3 fruit fly cellular contexts compared by ENCODE assay signal in genomic region chrX:1478276-1479122, dm6.
TF ChIP-seq lines count a peak whose summit lies in the region.

Gene rush, plus strand, starts transcription at chrX:1478552.

TF ChIP-seq in whole organism, embryonic, 481 proteins besides CTCF, POLR2A, EP300 and RAD21 (continued from another document and continues in another):
- TF ChIP-seq fd64A (GFP tag; optimal IDR thresholded peaks at IDR 0.05; lab: Kevin White, UChicago) (no peak), bigmax (GFP tag; optimal IDR thresholded peaks at IDR 0.05; lab: Kevin White, UChicago) (no peak), CG1024 (GFP tag; IDR thresholded peaks at IDR 0.05; lab: Robert Waterston, UW) (no peak), z (GFP tag; IDR thresholded peaks at IDR 0.05; lab: Robert Waterston, UW) (no peak), zen2 (GFP tag; IDR thresholded peaks at IDR 0.05; lab: Robert Waterston, UW; ENCODE audit: partially characterized antibody) (no peak), CG30020 (tag; optimal IDR thresholded peaks at IDR 0.05; lab: Kevin White, UChicago) (no peak), CG14667 (GFP tag; IDR thresholded peaks at IDR 0.05; lab: Robert Waterston, UW) (no peak), CG5180 (GFP tag; optimal IDR thresholded peaks at IDR 0.05; lab: Kevin White, UChicago) (no peak), tgo (GFP tag; IDR thresholded peaks at IDR 0.05; lab: Robert Waterston, UW) (no peak), CG12104 (GFP tag; optimal IDR thresholded peaks at IDR 0.05; lab: Kevin White, UChicago) (no peak), Dp (GFP tag; optimal IDR thresholded peaks at IDR 0.05; lab: Kevin White, UChicago) (peak; percentile 61), CG18476 (GFP tag; optimal IDR thresholded peaks at IDR 0.05; lab: Kevin White, UChicago) (no peak), ATbp (GFP tag; optimal IDR thresholded peaks at IDR 0.05; lab: Kevin White, UChicago) (peak; percentile 4), CG18619 (GFP tag; optimal IDR thresholded peaks at IDR 0.05; lab: Kevin White, UChicago) (peak; percentile 16), Hmr (GFP tag; optimal IDR thresholded peaks at IDR 0.05; lab: Kevin White, UChicago) (peak; percentile 56), pho (GFP tag; optimal IDR thresholded peaks at IDR 0.05; lab: Kevin White, UChicago) (peak; percentile 53), CG2120 (GFP tag; optimal IDR thresholded peaks at IDR 0.05; lab: Kevin White, UChicago) (peak; percentile 65), Scr (GFP tag; IDR thresholded peaks at IDR 0.05; lab: Robert Waterston, UW; ENCODE audit: partially characterized antibody) (no peak), Lhr (GFP tag; optimal IDR thresholded peaks at IDR 0.05; lab: Kevin White, UChicago) (peak; percentile 10), CG3281 (GFP tag; optimal IDR thresholded peaks at IDR 0.05; lab: Kevin White, UChicago) (no peak), pfk (GFP tag; optimal IDR thresholded peaks at IDR 0.05; lab: Kevin White, UChicago) (no peak), CG8924 (tag; optimal IDR thresholded peaks at IDR 0.05; lab: Kevin White, UChicago) (no peak), CG1603 (tag; optimal IDR thresholded peaks at IDR 0.05; lab: Kevin White, UChicago) (peak; percentile 57), ewg (GFP tag; optimal IDR thresholded peaks at IDR 0.05; lab: Kevin White, UChicago) (peak; percentile 26), sob (GFP tag; IDR thresholded peaks at IDR 0.05; lab: Robert Waterston, UW) (peak; percentile 46; the same call in 1 of the 2 replicates), NC2β (GFP tag; optimal IDR thresholded peaks at IDR 0.05; lab: Kevin White, UChicago) (no peak), lilli (GFP tag; optimal IDR thresholded peaks at IDR 0.05; lab: Kevin White, UChicago) (peak; percentile 63), cad (GFP tag; optimal IDR thresholded peaks at IDR 0.05; lab: Kevin White, UChicago) (no peak), repo (GFP tag; optimal IDR thresholded peaks at IDR 0.05; lab: Kevin White, UChicago) (no peak), pan (optimal IDR thresholded peaks at IDR 0.05; lab: Kevin White, UChicago) (no peak), pan (GFP tag; optimal IDR thresholded peaks at IDR 0.05 in 1 of 2, IDR thresholded peaks at IDR 0.05 in 1 of 2) (no peak), phol (tag; optimal IDR thresholded peaks at IDR 0.05; lab: Kevin White, UChicago) (peak; percentile 38), wdn (GFP tag; IDR thresholded peaks at IDR 0.05; lab: Robert Waterston, UW) (0 out of 2 replicates have a peak, but pooled peaks have one; percentile 43), CG3407 (GFP tag; optimal IDR thresholded peaks at IDR 0.05; lab: Kevin White, UChicago) (no peak), sima (GFP tag; optimal IDR thresholded peaks at IDR 0.05; lab: Kevin White, UChicago) (no peak), CG13424 (tag; optimal IDR thresholded peaks at IDR 0.05; lab: Kevin White, UChicago) (peak; percentile 25), Xbp1 (GFP tag; optimal IDR thresholded peaks at IDR 0.05; lab: Kevin White, UChicago) (peak; percentile 60), Max (GFP tag; optimal IDR thresholded peaks at IDR 0.05; lab: Kevin White, UChicago) (peak; percentile 6), CG15269 (tag; optimal IDR thresholded peaks at IDR 0.05; lab: Kevin White, UChicago) (peak; percentile 27), CG3995 (GFP tag; optimal IDR thresholded peaks at IDR 0.05; lab: Kevin White, UChicago) (peak; percentile 19), Dref (GFP tag; IDR thresholded peaks at IDR 0.05; lab: Robert Waterston, UW) (peak; percentile 50), CG10321 (GFP tag; IDR thresholded peaks at IDR 0.05; lab: Robert Waterston, UW) (peak; percentile 24; the same call in 1 of the 2 replicates), CG9797 (GFP tag; optimal IDR thresholded peaks at IDR 0.05; lab: Kevin White, UChicago) (peak; percentile 80), seq (GFP tag; IDR thresholded peaks at IDR 0.05; lab: Robert Waterston, UW) (no peak)

TF ChIP-seq in whole organism, prepupa, 60 proteins besides CTCF, POLR2A, EP300 and RAD21 (continued from another document):
- TF ChIP-seq CG6792 (GFP tag; optimal IDR thresholded peaks at IDR 0.05; lab: Kevin White, UChicago) (peak; percentile 13), CG31627 (GFP tag; optimal IDR thresholded peaks at IDR 0.05; lab: Kevin White, UChicago) (peak; percentile 51), net (GFP tag; optimal IDR thresholded peaks at IDR 0.05; lab: Kevin White, UChicago) (peak; percentile 18), Hr38 (GFP tag; optimal IDR thresholded peaks at IDR 0.05; lab: Kevin White, UChicago) (no peak), vri (GFP tag; optimal IDR thresholded peaks at IDR 0.05; lab: Kevin White, UChicago) (no peak), Eip75B (GFP tag; optimal IDR thresholded peaks at IDR 0.05; lab: Kevin White, UChicago) (peak; percentile 25), fd59A (GFP tag; optimal IDR thresholded peaks at IDR 0.05; lab: Kevin White, UChicago) (no peak), fd85E (GFP tag; optimal IDR thresholded peaks at IDR 0.05; lab: Kevin White, UChicago) (no peak), topi (GFP tag; optimal IDR thresholded peaks at IDR 0.05; lab: Kevin White, UChicago) (peak; percentile 44), Gug (GFP tag; IDR thresholded peaks at IDR 0.05; lab: Robert Waterston, UW) (no peak), Lpt (GFP tag; optimal IDR thresholded peaks at IDR 0.05; lab: Kevin White, UChicago) (no peak), CG15336 (GFP tag; IDR thresholded peaks at IDR 0.05; lab: Robert Waterston, UW) (0 out of 2 replicates have a peak, but pooled peaks have one; percentile 16), CG16779 (tag; optimal IDR thresholded peaks at IDR 0.05; lab: Kevin White, UChicago) (no peak), CG10631 (GFP tag; optimal IDR thresholded peaks at IDR 0.05; lab: Kevin White, UChicago) (no peak), Hr4 (GFP tag; optimal IDR thresholded peaks at IDR 0.05; lab: Kevin White, UChicago) (no peak), achi (GFP tag; optimal IDR thresholded peaks at IDR 0.05; lab: Kevin White, UChicago) (peak; percentile 28), Met (GFP tag; optimal IDR thresholded peaks at IDR 0.05; lab: Kevin White, UChicago) (no peak), CG10669 (GFP tag; optimal IDR thresholded peaks at IDR 0.05; lab: Kevin White, UChicago) (no peak), Sox102F (GFP tag; optimal IDR thresholded peaks at IDR 0.05; lab: Kevin White, UChicago) (no peak), CG6163 (GFP tag; IDR thresholded peaks at IDR 0.05; lab: Robert Waterston, UW) (0 out of 3 replicates have a peak, but pooled peaks have one; percentile 41), esn (GFP tag; optimal IDR thresholded peaks at IDR 0.05; lab: Kevin White, UChicago) (peak; percentile 36), CG6854 (GFP tag; optimal IDR thresholded peaks at IDR 0.05; lab: Kevin White, UChicago) (no peak), CG1621 (tag; optimal IDR thresholded peaks at IDR 0.05; lab: Kevin White, UChicago) (no peak), lz (GFP tag; optimal IDR thresholded peaks at IDR 0.05; lab: Kevin White, UChicago) (peak; percentile 30), CG8319 (GFP tag; optimal IDR thresholded peaks at IDR 0.05; lab: Kevin White, UChicago) (no peak), CG11294 (GFP tag; IDR thresholded peaks at IDR 0.05; lab: Robert Waterston, UW) (no peak), Smox (GFP tag; optimal IDR thresholded peaks at IDR 0.05; lab: Kevin White, UChicago) (peak; percentile 32), CG4318 (GFP tag; optimal IDR thresholded peaks at IDR 0.05; lab: Kevin White, UChicago) (no peak), CG34406 (GFP tag; optimal IDR thresholded peaks at IDR 0.05; lab: Kevin White, UChicago) (peak; percentile 7), CG6276 (GFP tag; optimal IDR thresholded peaks at IDR 0.05; lab: Kevin White, UChicago) (no peak), Hr39 (GFP tag; optimal IDR thresholded peaks at IDR 0.05; lab: Kevin White, UChicago) (peak; percentile 57), Ets21C (GFP tag; optimal IDR thresholded peaks at IDR 0.05; lab: Kevin White, UChicago) (peak; percentile 32), salr (GFP tag; optimal IDR thresholded peaks at IDR 0.05; lab: Kevin White, UChicago) (no peak), Blimp-1 (GFP tag; optimal IDR thresholded peaks at IDR 0.05; lab: Kevin White, UChicago) (no peak), cyc (GFP tag; optimal IDR thresholded peaks at IDR 0.05; lab: Kevin White, UChicago) (peak; percentile 24), eg (GFP tag; IDR thresholded peaks at IDR 0.05; lab: Robert Waterston, UW) (peak; percentile 36; the same call in 1 of the 3 replicates), CG9139 (GFP tag; optimal IDR thresholded peaks at IDR 0.05; lab: Kevin White, UChicago) (no peak), Eip93F (GFP tag; optimal IDR thresholded peaks at IDR 0.05; lab: Kevin White, UChicago) (no peak), Sox15 (GFP tag; optimal IDR thresholded peaks at IDR 0.05; lab: Kevin White, UChicago) (no peak), Eip78C (GFP tag; lab: Kevin White, UChicago) (peak; percentile 70)
TF ChIP-seq in whole organism, prepupa: peak in this region for 28.

TF ChIP-seq in whole organism, wandering third instar larva, 38 proteins besides CTCF, POLR2A, EP300 and RAD21 (continued from another document):
- TF ChIP-seq woc (GFP tag; optimal IDR thresholded peaks at IDR 0.05; lab: Kevin White, UChicago) = no peak
- TF ChIP-seq jim (GFP tag; optimal IDR thresholded peaks at IDR 0.05; lab: Kevin White, UChicago) = no peak
- no peak for TF ChIP-seq Rel (GFP tag; optimal IDR thresholded peaks at IDR 0.05; lab: Kevin White, UChicago)
- peak; percentile 31 for TF ChIP-seq Rel (tag; optimal IDR thresholded peaks at IDR 0.05; lab: Kevin White, UChicago)
- no peak for TF ChIP-seq tai (GFP tag; optimal IDR thresholded peaks at IDR 0.05; lab: Kevin White, UChicago)
